Worm (Caenorhabditis elegans) whole organism, mixed stage, embryonic: ENCODE measurements around the gene B0252.11.

Experiments
- M03D4.4 ChIP-seq: sonication (generic microtip); optimal IDR thresholded peaks from 2 replicates; lab custom pipeline; 2017; ENCODE audit warnings: mild to moderate bottlenecking, missing genetic modification characterization, missing compliant biosample characterization
- bed-3 ChIP-seq: fragments of 200-800 bp; sonication (Bioruptor generic); optimal IDR thresholded peaks from 3 replicates; lab custom pipeline; 2018; ENCODE audit warnings: mild to moderate bottlenecking, missing genetic modification characterization, moderate library complexity, missing compliant biosample characterization
- blmp-1 ChIP-seq: fragments of 150-350 bp; optimal IDR thresholded peaks from 2 replicates; lab custom pipeline; 2014; ENCODE audit warnings: missing biosample characterization, missing genetic modification characterization
- ceh-39 ChIP-seq: fragments of 150-350 bp; optimal IDR thresholded peaks from 2 replicates; lab custom pipeline; 2014; ENCODE audit warnings: missing biosample characterization, missing genetic modification characterization
- ceh-83 ChIP-seq: fragments of 200-800 bp; sonication (Bioruptor generic); optimal IDR thresholded peaks from 2 replicates; lab custom pipeline; 2018; ENCODE audit warnings: mild to moderate bottlenecking, missing genetic modification characterization, missing compliant biosample characterization
- ces-1 ChIP-seq: fragments of 150-350 bp; optimal IDR thresholded peaks from 2 replicates; lab custom pipeline; 2014; ENCODE audit warnings: missing biosample characterization, missing genetic modification reagents, missing genetic modification characterization
- cnd-1 ChIP-seq: fragments of 200-800 bp; sonication (Bioruptor generic); optimal IDR thresholded peaks from 2 replicates; lab custom pipeline; 2018; ENCODE audit warnings: mild to moderate bottlenecking, missing genetic modification characterization, missing compliant biosample characterization
- drap-1 ChIP-seq: fragments of 200-800 bp; sonication (Bioruptor generic); optimal IDR thresholded peaks from 3 replicates; lab custom pipeline; 2018; ENCODE audit warnings: mild to moderate bottlenecking, missing genetic modification characterization, missing compliant biosample characterization
- elt-1 ChIP-seq: sonication (generic microtip); optimal IDR thresholded peaks from 2 replicates; lab custom pipeline; 2017; ENCODE audit warnings: missing genetic modification characterization, mild to moderate bottlenecking, missing compliant biosample characterization, antibody characterized with exemption, moderate library complexity, borderline replicate concordance; ENCODE audit not compliant: insufficient read depth
- ham-2 ChIP-seq: fragments of 200-800 bp; sonication (Bioruptor generic); optimal IDR thresholded peaks from 2 replicates; lab custom pipeline; 2018; ENCODE audit warnings: mild to moderate bottlenecking, missing genetic modification characterization, missing compliant biosample characterization
- hlh-1 ChIP-seq: fragments of 150-350 bp; optimal IDR thresholded peaks from 2 replicates; lab custom pipeline; 2014; ENCODE audit warnings: missing biosample characterization, missing genetic modification reagents, missing genetic modification characterization
- lin-13 ChIP-seq: fragments of 150-350 bp; optimal IDR thresholded peaks from 2 replicates; lab custom pipeline; 2014; ENCODE audit warnings: missing biosample characterization, missing genetic modification characterization
- lin-32 ChIP-seq: fragments of 200-800 bp; sonication (Bioruptor generic); optimal IDR thresholded peaks from 2 replicates; lab custom pipeline; 2018; ENCODE audit warnings: mild to moderate bottlenecking, missing genetic modification characterization, missing compliant biosample characterization
- lsy-2 ChIP-seq: fragments of 150-350 bp; optimal IDR thresholded peaks from 2 replicates; lab custom pipeline; 2014; ENCODE audit warnings: missing biosample characterization, missing genetic modification characterization
- mab-5 ChIP-seq: fragments of 150-350 bp; optimal IDR thresholded peaks from 2 replicates; lab custom pipeline; 2014; ENCODE audit warnings: missing biosample characterization, missing genetic modification characterization
- mep-1 ChIP-seq: fragments of 150-350 bp; optimal IDR thresholded peaks from 2 replicates; lab custom pipeline; 2017; ENCODE audit warnings: missing biosample characterization, missing genetic modification reagents, missing genetic modification characterization, inconsistent platforms
- mls-2 ChIP-seq: sonication (generic microtip); optimal IDR thresholded peaks from 2 replicates; lab custom pipeline; 2016; ENCODE audit warnings: mild to moderate bottlenecking, missing genetic modification characterization, moderate library complexity, missing compliant biosample characterization
- nhr-12 ChIP-seq: fragments of 150-350 bp; optimal IDR thresholded peaks from 2 replicates; lab custom pipeline; 2014; ENCODE audit warnings: missing biosample characterization, missing genetic modification characterization
- nhr-2 ChIP-seq: fragments of 150-350 bp; optimal IDR thresholded peaks from 2 replicates; lab custom pipeline; 2014; ENCODE audit warnings: missing biosample characterization, missing genetic modification characterization
- nhr-237 ChIP-seq: fragments of 150-350 bp; optimal IDR thresholded peaks from 2 replicates; lab custom pipeline; 2014; ENCODE audit warnings: missing biosample characterization, missing genetic modification characterization
- nhr-28 ChIP-seq: fragments of 150-350 bp; optimal IDR thresholded peaks from 2 replicates; lab custom pipeline; 2014; ENCODE audit warnings: missing biosample characterization, missing genetic modification characterization
- nhr-76 ChIP-seq: sonication (generic microtip); optimal IDR thresholded peaks from 2 replicates; lab custom pipeline; 2017; ENCODE audit warnings: missing biosample characterization, missing genetic modification characterization
- pha-4 ChIP-seq: fragments of 150-350 bp; optimal IDR thresholded peaks from 2 replicates; lab custom pipeline; 2018; ENCODE audit warnings: missing biosample characterization, missing genetic modification reagents, missing genetic modification characterization
- sem-2 ChIP-seq: fragments of 200-800 bp; sonication (Bioruptor generic); optimal IDR thresholded peaks from 2 replicates; lab custom pipeline; 2018; ENCODE audit warnings: mild to moderate bottlenecking, missing genetic modification characterization, missing compliant biosample characterization
- snpc-4 ChIP-seq: fragments of 150-350 bp; optimal IDR thresholded peaks from 2 replicates; lab custom pipeline; 2014; ENCODE audit warnings: missing biosample characterization, missing genetic modification characterization
- sptf-1 ChIP-seq: sonication (generic microtip); optimal IDR thresholded peaks from 2 replicates; lab custom pipeline; 2017; ENCODE audit warnings: mild to moderate bottlenecking, missing genetic modification characterization, moderate library complexity, missing compliant biosample characterization
- tbx-8 ChIP-seq: fragments of 200-800 bp; sonication (Bioruptor generic); optimal IDR thresholded peaks from 2 replicates; lab custom pipeline; 2018; ENCODE audit warnings: mild to moderate bottlenecking, missing genetic modification characterization, moderate library complexity, missing compliant biosample characterization
- unc-120 ChIP-seq: sonication (generic microtip); optimal IDR thresholded peaks from 2 replicates; lab custom pipeline; 2017; ENCODE audit warnings: missing genetic modification characterization, missing compliant biosample characterization; ENCODE audit not compliant: poor library complexity, severe bottlenecking
- unc-39 ChIP-seq: fragments of 150-350 bp; optimal IDR thresholded peaks from 2 replicates; lab custom pipeline; 2014; ENCODE audit warnings: missing biosample characterization, missing genetic modification characterization
- unc-62 ChIP-seq: fragments of 150-350 bp; optimal IDR thresholded peaks from 2 replicates; lab custom pipeline; 2014; ENCODE audit warnings: missing biosample characterization, missing genetic modification reagents, missing genetic modification characterization
- ztf-11 ChIP-seq: fragments of 150-350 bp; optimal IDR thresholded peaks from 2 replicates; lab custom pipeline; 2014; ENCODE audit warnings: missing biosample characterization, missing genetic modification characterization

B0252.11 gene

DNA sequence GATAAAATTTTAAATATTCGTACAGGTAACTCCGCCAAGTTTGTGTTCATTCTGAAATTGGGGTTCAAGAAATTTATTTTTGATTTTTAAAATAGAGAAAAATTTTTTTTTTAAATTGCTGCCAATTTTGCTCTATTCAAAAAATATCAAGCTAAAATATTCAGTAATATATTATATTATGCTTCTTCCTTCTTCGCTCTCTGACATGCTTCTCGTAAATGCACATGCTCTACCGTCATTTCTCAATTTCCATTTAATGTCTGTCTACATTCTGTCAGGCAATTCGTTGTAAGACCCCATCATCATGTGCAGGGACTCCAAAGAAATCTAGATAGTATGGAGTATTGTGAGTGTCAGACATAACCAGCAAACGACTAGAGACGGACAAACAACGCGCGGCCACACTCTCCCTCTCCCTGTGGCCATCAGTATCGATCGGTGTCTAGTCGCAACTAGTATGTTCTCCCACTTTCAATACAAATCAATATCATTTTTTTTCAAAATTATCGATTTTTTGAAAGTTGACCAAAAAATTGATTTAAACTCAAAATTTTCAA is 33.7 kb upstream of the B0252.11 start, which contains the start of the genes malt-1 and ceh-38:
Gene malt-1 (minus strand): TSS at position 51 of the 557 bp plus-strand sequence.
Gene ceh-38 (plus strand): TSS at position 277 of the 557 bp plus-strand sequence.
- TF ChIP-seq mls-2 (tag; lab: Kevin White, UChicago) (peak; percentile 61), mep-1 (peak; percentile 91), bed-3 (GFP tag; lab: Kevin White, UChicago) (no peak), elt-1 (no peak), ces-1 (GFP tag; lab: Kevin White, UChicago) (peak; percentile 92), ceh-39 (tag; lab: Kevin White, UChicago) (peak; percentile 95), nhr-2 (tag; lab: Kevin White, UChicago) (peak; percentile 44), hlh-1 (tag; lab: Kevin White, UChicago) (peak; percentile 77), lsy-2 (tag; lab: Kevin White, UChicago) (peak; percentile 90), blmp-1 (tag; lab: Kevin White, UChicago) (no peak), nhr-237 (tag; lab: Kevin White, UChicago) (peak; percentile 93), cnd-1 (tag; lab: Kevin White, UChicago) (peak; percentile 59), tbx-8 (GFP tag; lab: Kevin White, UChicago) (no peak), M03D4.4 (tag; lab: Kevin White, UChicago) (peak; percentile 4), sptf-1 (peak; percentile 66), nhr-28 (peak; percentile 26), unc-62 (peak; percentile 90), sem-2 (GFP tag; lab: Kevin White, UChicago) (peak; percentile 6), drap-1 (peak; percentile 66), ham-2 (GFP tag; lab: Kevin White, UChicago) (no peak), pha-4 (tag; lab: Kevin White, UChicago) (peak; percentile 94), ztf-11 (tag; lab: Kevin White, UChicago) (peak; percentile 31), unc-39 (tag; lab: Kevin White, UChicago) (no peak), nhr-76 (tag; lab: Kevin White, UChicago) (no peak), mab-5 (tag; lab: Kevin White, UChicago) (peak; percentile 87), lin-32 (GFP tag; lab: Kevin White, UChicago) (no peak), unc-120 (peak; percentile 86), lin-13 (tag; lab: Kevin White, UChicago) (peak; percentile 37), nhr-12 (tag; lab: Kevin White, UChicago) (peak; percentile 21), ceh-83 (GFP tag; lab: Kevin White, UChicago) (peak; percentile 34)

DNA sequence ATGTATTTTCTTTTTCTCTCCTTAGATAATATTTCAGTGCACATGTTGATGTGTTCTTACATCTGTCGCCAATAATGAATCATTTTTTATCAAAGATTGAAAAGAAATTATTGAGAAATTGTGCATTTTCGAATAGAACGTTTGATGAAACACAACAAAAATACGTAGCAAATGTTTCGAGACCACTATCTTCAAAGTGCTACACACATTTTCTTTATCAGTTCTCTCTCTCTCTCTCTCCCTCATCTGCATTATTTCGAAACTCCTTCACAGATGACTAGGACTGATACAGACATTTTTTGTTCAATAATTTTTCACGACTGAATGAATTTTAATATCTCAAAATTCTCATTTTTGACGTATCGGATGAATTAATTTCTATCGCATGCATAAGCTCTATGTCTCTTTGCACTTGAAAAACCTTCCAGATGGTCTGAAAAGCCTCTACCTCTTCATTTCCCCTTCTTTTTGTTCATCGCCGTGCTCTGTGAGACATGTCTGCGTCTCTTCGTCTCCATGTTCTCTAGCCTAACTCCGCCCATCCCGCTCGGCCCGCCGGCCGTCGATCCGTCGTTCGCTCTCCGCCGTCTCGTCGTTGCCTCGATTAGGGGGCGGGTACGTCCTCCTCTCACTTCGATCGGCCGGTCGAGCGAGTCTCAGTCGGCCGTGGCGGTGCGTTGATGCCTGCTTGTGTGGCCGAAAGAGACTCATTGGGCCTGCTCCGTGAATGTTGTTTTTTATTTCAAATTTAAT is 25.9 kb upstream of the B0252.11 start:
- no peak for TF ChIP-seq mab-5 (tag; lab: Kevin White, UChicago)
- peak; percentile 90 for TF ChIP-seq unc-120
- TF ChIP-seq mls-2 (tag; lab: Kevin White, UChicago): peak; percentile 58
- TF ChIP-seq mep-1: peak; percentile 32
- TF ChIP-seq sptf-1: peak; percentile 39
- no peak for TF ChIP-seq elt-1
- TF ChIP-seq hlh-1 (tag; lab: Kevin White, UChicago): peak; percentile 4
- no peak for TF ChIP-seq nhr-237 (tag; lab: Kevin White, UChicago)
- no peak for TF ChIP-seq lin-13 (tag; lab: Kevin White, UChicago)
- peak; percentile 73 for TF ChIP-seq nhr-2 (tag; lab: Kevin White, UChicago)
- peak; percentile 31 for TF ChIP-seq pha-4 (tag; lab: Kevin White, UChicago)
- TF ChIP-seq ces-1 (GFP tag; lab: Kevin White, UChicago): peak; percentile 26
- peak; percentile 38 for TF ChIP-seq M03D4.4 (tag; lab: Kevin White, UChicago)
- peak; percentile 50 for TF ChIP-seq ceh-83 (GFP tag; lab: Kevin White, UChicago)
- peak; percentile 56 for TF ChIP-seq cnd-1 (tag; lab: Kevin White, UChicago)

DNA sequence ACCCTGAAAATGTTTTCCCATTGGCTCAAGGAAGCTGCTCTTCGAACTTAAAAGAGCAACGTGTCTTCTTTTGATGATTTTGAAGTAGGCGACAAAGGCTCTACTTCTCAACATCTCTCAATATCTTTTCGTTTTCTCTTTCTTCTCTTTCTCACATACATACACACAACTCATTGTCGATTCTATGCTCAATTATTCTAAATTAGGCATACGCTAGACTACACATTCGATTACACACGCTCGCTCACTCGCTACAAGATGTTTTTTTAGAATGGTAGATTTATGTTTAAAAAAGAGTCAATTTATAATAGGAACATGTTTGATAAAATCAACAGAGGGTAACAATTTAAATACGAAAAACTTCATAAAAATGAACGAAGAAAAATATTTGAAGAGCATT is 23.9 kb upstream of the B0252.11 start:
- TF ChIP-seq cnd-1 (tag; lab: Kevin White, UChicago): no peak
- TF ChIP-seq ces-1 (GFP tag; lab: Kevin White, UChicago): peak; percentile 90
- TF ChIP-seq unc-39 (tag; lab: Kevin White, UChicago): no peak
- TF ChIP-seq ham-2 (GFP tag; lab: Kevin White, UChicago): no peak
- no peak for TF ChIP-seq hlh-1 (tag; lab: Kevin White, UChicago)
- TF ChIP-seq snpc-4 (tag; lab: Kevin White, UChicago): no peak
- no peak for TF ChIP-seq bed-3 (GFP tag; lab: Kevin White, UChicago)
